Fruit fly (Drosophila melanogaster): ENCODE data around the gene mid.

The mid gene

dm6 chr2L:5476699-5477098, 15.3 kb downstream of the mid start (continued):
- TF ChIP-seq CG11294 (GFP tag; IDR thresholded peaks at IDR 0.05) (0 out of 2 replicates have a peak, but pooled peaks have one; percentile 43), CG3919 (GFP tag; optimal IDR thresholded peaks at IDR 0.05) (peak; percentile 42), Eip78C (GFP tag) (peak; percentile 67), Blimp-1 (GFP tag; optimal IDR thresholded peaks at IDR 0.05) (no peak), Hr38 (GFP tag; optimal IDR thresholded peaks at IDR 0.05) (peak; percentile 39), spab (GFP tag; optimal IDR thresholded peaks at IDR 0.05) (no peak), cyc (GFP tag; optimal IDR thresholded peaks at IDR 0.05) (peak; percentile 4), svp (GFP tag) (peak; percentile 29), fd59A (GFP tag; optimal IDR thresholded peaks at IDR 0.05) (no peak), achi (GFP tag; optimal IDR thresholded peaks at IDR 0.05) (peak; percentile 39), Sox102F (GFP tag; optimal IDR thresholded peaks at IDR 0.05) (no peak)

- TF ChIP-seq CG8632 (GFP tag; optimal IDR thresholded peaks at IDR 0.05) (peak; percentile 5), vri (GFP tag; optimal IDR thresholded peaks at IDR 0.05) (no peak), CG6808 (GFP tag; optimal IDR thresholded peaks at IDR 0.05) (peak; percentile 29), ss (GFP tag; optimal IDR thresholded peaks at IDR 0.05) (peak in 1 of 2 experiments; percentile 41), spab (GFP tag; optimal IDR thresholded peaks at IDR 0.05) (peak; percentile 38), svp (GFP tag) (no peak), dsx (GFP tag; optimal IDR thresholded peaks at IDR 0.05; ENCODE audit: poor library complexity, severe bottlenecking) (peak; percentile 50), CG11762 (GFP tag; optimal IDR thresholded peaks at IDR 0.05; ENCODE audit: insufficient read depth) (no peak), CG10669 (GFP tag; optimal IDR thresholded peaks at IDR 0.05) (peak; percentile 55), Eip78C (GFP tag) (peak; percentile 57), CG3032 (tag; optimal IDR thresholded peaks at IDR 0.05) (peak; percentile 64), Sox14 (GFP tag; optimal IDR thresholded peaks at IDR 0.05) (no peak), fd59A (GFP tag; optimal IDR thresholded peaks at IDR 0.05) (peak; percentile 5), Lpt (GFP tag; optimal IDR thresholded peaks at IDR 0.05) (no peak), CG7368 (GFP tag; optimal IDR thresholded peaks at IDR 0.05) (no peak), CG1621 (tag; optimal IDR thresholded peaks at IDR 0.05) (no peak), CG10631 (GFP tag; optimal IDR thresholded peaks at IDR 0.05) (peak; percentile 12), Ets96B (tag; optimal IDR thresholded peaks at IDR 0.05) (peak; percentile 55)
These were observed 16.8 kb downstream of the mid start for dm6 chr2L:5478273-5478672.

dm6 chr2L:5479128-5479527, 17.7 kb downstream of the mid start:
- TF ChIP-seq salr (GFP tag; optimal IDR thresholded peaks at IDR 0.05) (peak; percentile 23), CG10631 (GFP tag; optimal IDR thresholded peaks at IDR 0.05) (peak; percentile 63), Gug (GFP tag; IDR thresholded peaks at IDR 0.05) (0 out of 2 replicates have a peak, but pooled peaks have one; percentile 24), net (GFP tag; optimal IDR thresholded peaks at IDR 0.05) (no peak), CG6808 (GFP tag; optimal IDR thresholded peaks at IDR 0.05) (peak; percentile 70), CG10669 (GFP tag; optimal IDR thresholded peaks at IDR 0.05) (peak; percentile 51), Ets96B (tag; optimal IDR thresholded peaks at IDR 0.05) (peak; percentile 73), CG1621 (tag; optimal IDR thresholded peaks at IDR 0.05) (peak; percentile 28), Eip78C (GFP tag) (peak; percentile 79), CG4318 (GFP tag; optimal IDR thresholded peaks at IDR 0.05) (peak; percentile 26), CG3032 (tag; optimal IDR thresholded peaks at IDR 0.05) (peak; percentile 74), Smox (GFP tag; optimal IDR thresholded peaks at IDR 0.05) (no peak), CG6163 (GFP tag; IDR thresholded peaks at IDR 0.05) (peak; percentile 78), CG15336 (GFP tag; IDR thresholded peaks at IDR 0.05) (peak; percentile 52), CG6854 (GFP tag; optimal IDR thresholded peaks at IDR 0.05) (no peak), achi (GFP tag; optimal IDR thresholded peaks at IDR 0.05) (peak; percentile 49), CG8632 (GFP tag; optimal IDR thresholded peaks at IDR 0.05) (peak; percentile 27), dsx (GFP tag; optimal IDR thresholded peaks at IDR 0.05; ENCODE audit: poor library complexity, severe bottlenecking) (peak; percentile 61), CG7368 (GFP tag; optimal IDR thresholded peaks at IDR 0.05) (no peak), Eip75B (GFP tag; optimal IDR thresholded peaks at IDR 0.05) (peak; percentile 9), OdsH (GFP tag; optimal IDR thresholded peaks at IDR 0.05) (peak; percentile 51), CG3919 (GFP tag; optimal IDR thresholded peaks at IDR 0.05) (peak; percentile 54), Hr4 (GFP tag; optimal IDR thresholded peaks at IDR 0.05) (peak; percentile 9), CG6276 (GFP tag; optimal IDR thresholded peaks at IDR 0.05) (no peak), ss (GFP tag; optimal IDR thresholded peaks at IDR 0.05) (peak; percentile 50 to 55), dac (GFP tag; optimal IDR thresholded peaks at IDR 0.05) (no peak), fd59A (GFP tag; optimal IDR thresholded peaks at IDR 0.05) (peak; percentile 47), acj6 (GFP tag; optimal IDR thresholded peaks at IDR 0.05) (peak; percentile 42), Eip93F (GFP tag; optimal IDR thresholded peaks at IDR 0.05) (no peak), spab (GFP tag; optimal IDR thresholded peaks at IDR 0.05) (peak; percentile 64), eg (GFP tag; IDR thresholded peaks at IDR 0.05) (peak; percentile 31; the same call in 1 of the 3 replicates), CG8119 (GFP tag; IDR thresholded peaks at IDR 0.05) (peak; percentile 51; the same call in 2 of the 3 replicates), CG32006 (GFP tag; optimal IDR thresholded peaks at IDR 0.05) (peak; percentile 51)

Measured in whole organism, prepupa.